Worm (Caenorhabditis elegans): ENCODE measurements around the gene clec-86.

DNA sequence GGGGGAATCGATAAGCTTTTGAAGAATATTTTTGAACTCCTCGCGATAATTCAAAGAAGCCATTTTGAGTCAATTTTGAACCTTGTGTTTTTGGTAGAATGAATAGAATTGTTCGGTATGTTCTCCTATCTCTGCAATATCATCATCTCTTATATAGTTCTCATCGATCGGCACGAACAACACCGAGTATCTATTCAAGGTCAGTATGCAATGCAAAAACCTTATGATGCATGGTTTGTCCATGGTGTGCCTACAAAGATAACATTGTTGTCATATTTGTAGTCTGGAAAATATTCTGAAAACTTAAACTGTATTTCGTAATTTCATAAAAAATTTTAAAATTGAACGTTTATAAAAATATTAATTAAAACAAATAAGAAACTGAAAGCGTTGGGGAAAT, 3.8 kb downstream of the clec-86 start, which contains the start of gene alh-10:
- TF ChIP-seq F13C5.2 (tag; optimal IDR thresholded peaks at IDR 0.05) (no peak), ceh-36 (tag; optimal IDR thresholded peaks at IDR 0.05) (no peak), ama-1 (optimal IDR thresholded peaks at IDR 0.05) (peak; percentile 17), hmg-4 (GFP tag; optimal IDR thresholded peaks at IDR 0.05) (no peak), flt-1 (GFP tag; IDR thresholded peaks at IDR 0.05) (no peak), B0310.2 (tag; optimal IDR thresholded peaks at IDR 0.05) (no peak), tra-4 (tag; optimal IDR thresholded peaks at IDR 0.05) (no peak), ceh-13 (GFP tag; optimal IDR thresholded peaks at IDR 0.05) (no peak)
